Worm (Caenorhabditis elegans) whole organism, midembryonic: ENCODE data around the gene F57B7.2.

ENCODE experiments used
- T22C8.4 ChIP-seq: fragments of 200-800 bp; sonication (Bioruptor generic); IDR thresholded peaks from 2 replicates; pipeline ENCODE4 v1.3.6; 2022; ENCODE audit warnings: missing genetic modification characterization, missing compliant biosample characterization
- cog-1 ChIP-seq: sonication (generic microtip); optimal IDR thresholded peaks from 2 replicates; lab custom pipeline; 2016; ENCODE audit warnings: missing genetic modification characterization, missing compliant biosample characterization
- klf-2 ChIP-seq: fragments of 200-800 bp; sonication (Bioruptor generic); conservative IDR thresholded peaks from 2 replicates; pipeline ENCODE4 v1.3.6; 2022; ENCODE audit warnings: missing genetic modification reagents, missing genetic modification characterization, missing compliant biosample characterization

DNA sequence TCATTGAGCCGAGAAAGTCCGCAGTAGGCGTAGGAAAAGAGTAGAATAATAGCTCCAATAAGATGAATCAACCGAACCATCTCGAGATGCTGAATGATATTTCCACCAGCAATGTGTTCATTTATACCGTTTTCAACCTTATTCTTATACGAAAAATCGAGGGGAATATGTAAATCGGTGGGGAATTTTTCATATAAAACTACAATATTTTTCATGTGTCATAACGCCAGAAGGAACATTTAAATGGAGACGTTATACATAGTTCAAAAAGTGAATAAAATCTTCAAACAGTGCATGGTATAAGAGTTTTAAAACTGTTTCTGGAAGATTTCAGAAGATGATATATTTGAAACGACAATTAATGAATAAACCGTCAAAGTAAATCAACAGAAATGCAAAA lies 40.8 kb downstream of the F57B7.2 start, which contains the start of gene nas-19:
- TF ChIP-seq cog-1, result no peak
- no peak for TF ChIP-seq T22C8.4
- TF ChIP-seq klf-2 (GFP tag; lab: Robert Waterston, UW), result no peak
